Fruit fly (Drosophila melanogaster): Measurements from ENCODE around the gene CG33080.

The CG33080 gene

DNA sequence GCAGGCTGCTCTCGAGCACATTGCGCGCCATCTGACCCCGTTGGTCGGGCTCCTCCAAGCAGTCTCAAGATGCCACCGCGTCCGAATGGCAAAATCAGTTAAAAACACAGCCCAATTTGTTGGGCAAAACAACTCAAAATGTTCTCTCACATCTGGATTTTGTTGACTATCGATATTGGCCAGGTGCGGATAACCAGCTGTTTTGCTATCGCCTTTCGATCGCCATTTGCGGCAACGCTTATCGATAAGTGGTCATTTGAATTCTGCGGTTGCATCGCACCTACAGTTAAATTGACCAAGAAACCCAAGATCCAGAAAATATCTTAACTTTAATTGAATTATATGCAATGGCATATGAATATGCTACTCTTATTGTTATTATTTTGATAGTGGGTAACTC is 22.5 kb downstream of the CG33080 start, which contains the start of gene CG3149 (continued):
- TF ChIP-seq Hand (GFP tag; optimal IDR thresholded peaks at IDR 0.05) (no peak), Myb (GFP tag; optimal IDR thresholded peaks at IDR 0.05) (peak; percentile 11), CG7839 (tag; optimal IDR thresholded peaks at IDR 0.05) (no peak), CG13296 (GFP tag; optimal IDR thresholded peaks at IDR 0.05) (no peak), CG42726 (GFP tag; IDR thresholded peaks at IDR 0.05; ENCODE audit: partially characterized antibody) (peak; percentile 24; the same call in 1 of the 2 replicates), MTF-1 (GFP tag; optimal IDR thresholded peaks at IDR 0.05; ENCODE audit: borderline replicate concordance) (no peak), CG4328 (GFP tag; optimal IDR thresholded peaks at IDR 0.05) (no peak), Gug (GFP tag; IDR thresholded peaks at IDR 0.05) (no peak), CG12769 (tag; optimal IDR thresholded peaks at IDR 0.05) (no peak), CG8290 (GFP tag; optimal IDR thresholded peaks at IDR 0.05) (no peak), CG8290 (tag; optimal IDR thresholded peaks at IDR 0.05) (no peak), ERR (GFP tag; optimal IDR thresholded peaks at IDR 0.05) (no peak), CG7745 (tag; optimal IDR thresholded peaks at IDR 0.05) (no peak), her (GFP tag; optimal IDR thresholded peaks at IDR 0.05) (no peak), dati (GFP tag; IDR thresholded peaks at IDR 0.05) (no peak), Fer3 (tag; optimal IDR thresholded peaks at IDR 0.05) (no peak), Ssrp (tag; optimal IDR thresholded peaks at IDR 0.05) (no peak), CG14667 (GFP tag; IDR thresholded peaks at IDR 0.05) (no peak), CG10147 (GFP tag; optimal IDR thresholded peaks at IDR 0.05) (no peak), Nf-YB (GFP tag; optimal IDR thresholded peaks at IDR 0.05) (no peak), Hr3 (GFP tag; optimal IDR thresholded peaks at IDR 0.05) (no peak), Tbp (GFP tag; optimal IDR thresholded peaks at IDR 0.05) (no peak), sens-2 (GFP tag; IDR thresholded peaks at IDR 0.05) (no peak), tup (GFP tag; optimal IDR thresholded peaks at IDR 0.05) (no peak), CG8281 (tag; optimal IDR thresholded peaks at IDR 0.05) (no peak), aop (GFP tag; IDR thresholded peaks at IDR 0.05) (no peak), CG12236 (GFP tag; optimal IDR thresholded peaks at IDR 0.05) (no peak), CG5180 (GFP tag; optimal IDR thresholded peaks at IDR 0.05) (peak; percentile 35), gcm (GFP tag; optimal IDR thresholded peaks at IDR 0.05) (no peak), pzg (GFP tag; optimal IDR thresholded peaks at IDR 0.05) (peak; percentile 49), Dek (tag; optimal IDR thresholded peaks at IDR 0.05) (no peak), mld (GFP tag; IDR thresholded peaks at IDR 0.05; ENCODE audit: partially characterized antibody) (peak; percentile 83), CG3847 (GFP tag; IDR thresholded peaks at IDR 0.05) (no peak), ranshi (GFP tag; IDR thresholded peaks at IDR 0.05) (no peak), CG8924 (tag; optimal IDR thresholded peaks at IDR 0.05) (no peak), CG10321 (GFP tag; IDR thresholded peaks at IDR 0.05) (no peak), HmgZ (tag; optimal IDR thresholded peaks at IDR 0.05) (no peak), CG16863 (GFP tag; optimal IDR thresholded peaks at IDR 0.05) (no peak), YL-1 (GFP tag; optimal IDR thresholded peaks at IDR 0.05) (no peak), D (optimal IDR thresholded peaks at IDR 0.05) (no peak), D (GFP tag; optimal IDR thresholded peaks at IDR 0.05) (no peak), Gsc (GFP tag; IDR thresholded peaks at IDR 0.05) (no peak), CG11398 (GFP tag; optimal IDR thresholded peaks at IDR 0.05) (no peak), sna (GFP tag; IDR thresholded peaks at IDR 0.05; ENCODE audit: partially characterized antibody) (peak; percentile 64; the same call in 1 of the 2 replicates), crp (GFP tag; optimal IDR thresholded peaks at IDR 0.05) (peak; percentile 5 to 88), CG15269 (tag; optimal IDR thresholded peaks at IDR 0.05) (no peak), wek (GFP tag; optimal IDR thresholded peaks at IDR 0.05) (no peak), hkb (optimal IDR thresholded peaks at IDR 0.05) (no peak), hkb (GFP tag; IDR thresholded peaks at IDR 0.05) (no peak), CG1832 (GFP tag; optimal IDR thresholded peaks at IDR 0.05) (no peak), CG2712 (tag; optimal IDR thresholded peaks at IDR 0.05) (no peak), Drgx (GFP tag; IDR thresholded peaks at IDR 0.05) (no peak)

All from whole organism, embryonic.